Fruit fly (Drosophila melanogaster) whole organism, pupa: ENCODE results near the gene CG33322.

Experiments used
- CG13204 ChIP-seq: fragments of 200-800 bp; sonication (Bioruptor generic); optimal IDR thresholded peaks from 2 replicates; lab custom pipeline; 2018; ENCODE audit warnings: missing biosample characterization, mild to moderate bottlenecking, missing genetic modification characterization, moderate library complexity
- CG14655 ChIP-seq: fragments of 200-800 bp; sonication (Bioruptor generic); optimal IDR thresholded peaks from 3 replicates; lab custom pipeline; 2017; ENCODE audit warnings: mild to moderate bottlenecking, missing biosample characterization, missing genetic modification reagents, missing genetic modification characterization
- CG17806 ChIP-seq: fragments of 200-800 bp; sonication (Bioruptor generic); optimal IDR thresholded peaks from 2 replicates; lab custom pipeline; 2018; ENCODE audit warnings: missing biosample characterization, mild to moderate bottlenecking, missing genetic modification characterization, moderate library complexity
- CG32121 ChIP-seq: fragments of 200-800 bp; sonication (Bioruptor generic); IDR thresholded peaks from 2 replicates; pipeline ENCODE4 v1.3.6; 2022; ENCODE audit warnings: missing biosample characterization, missing genetic modification characterization
- EcR ChIP-seq: fragments of 200-800 bp; sonication (Bioruptor generic); optimal IDR thresholded peaks from 3 replicates; lab custom pipeline; 2019; ENCODE audit warnings: missing biosample characterization, missing genetic modification characterization, mild to moderate bottlenecking, moderate library complexity, missing genetic modification reagents
- Pif1A ChIP-seq: fragments of 200-800 bp; sonication (Bioruptor generic); optimal IDR thresholded peaks from 3 replicates; lab custom pipeline; 2016; ENCODE audit warnings: missing biosample characterization, missing genetic modification characterization
- rn ChIP-seq: fragments of 200-800 bp; sonication (Bioruptor generic); IDR thresholded peaks from 2 replicates; pipeline ENCODE4 v1.3.6; 2022; ENCODE audit warnings: missing biosample characterization, missing genetic modification characterization

DNA sequence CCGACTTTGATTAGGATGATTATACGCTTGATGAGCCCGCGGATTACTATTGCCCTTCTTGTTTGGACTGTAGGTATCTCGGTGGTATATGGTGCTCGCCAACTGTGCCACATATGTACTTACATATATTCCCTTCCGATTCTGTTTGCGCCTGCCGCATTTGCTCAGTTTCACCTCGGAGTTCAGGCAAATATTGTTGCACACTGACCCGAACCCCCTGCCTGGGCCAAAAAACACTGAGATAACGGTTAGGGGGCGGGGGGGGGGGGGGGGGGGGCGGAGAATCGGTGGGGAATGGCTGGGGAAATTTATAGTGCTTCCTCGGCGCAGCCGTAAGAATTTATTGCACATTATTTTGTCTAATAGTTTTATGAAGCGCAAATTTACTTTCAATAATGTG lies 40.1 kb downstream of the CG33322 start:
- TF ChIP-seq CG14655 = no peak
- no peak for TF ChIP-seq CG17806 (tag; lab: Kevin White, UChicago)
- no peak for TF ChIP-seq rn (GFP tag; lab: Robert Waterston, UW)
- TF ChIP-seq EcR (GFP tag; lab: Kevin White, UChicago) = no peak
- TF ChIP-seq Pif1A = no peak
- TF ChIP-seq CG32121 (GFP tag; lab: Robert Waterston, UW) = no peak
- TF ChIP-seq CG13204 (GFP tag; lab: Kevin White, UChicago) = no peak
